Worm (Caenorhabditis elegans): ENCODE data around the gene K03A11.1.

The K03A11.1 gene

ce11 chrX:13104966-13105365 lies 53.5 kb downstream of the K03A11.1 start, which contains the start of gene F17H10.1 (continued):
- TF ChIP-seq odd-2 (tag; optimal IDR thresholded peaks at IDR 0.05) (no peak), pag-3 (tag; optimal IDR thresholded peaks at IDR 0.05; ENCODE audit: borderline replicate concordance) (no peak), unc-86 (tag; optimal IDR thresholded peaks at IDR 0.05) (no peak), unc-3 (GFP tag; conservative IDR thresholded peaks at IDR 0.05) (no peak), unc-3 (tag; optimal IDR thresholded peaks at IDR 0.05) (no peak), ahr-1 (tag; optimal IDR thresholded peaks at IDR 0.05) (no peak), fax-1 (tag; optimal IDR thresholded peaks at IDR 0.05) (no peak), dmd-4 (tag; optimal IDR thresholded peaks at IDR 0.05; ENCODE audit: borderline replicate concordance) (no peak), hlh-8 (tag; optimal IDR thresholded peaks at IDR 0.05) (peak; percentile 9), sdc-2 (tag; optimal IDR thresholded peaks at IDR 0.05) (no peak)

Data from whole organism, late embryonic.